Fruit fly (Drosophila melanogaster): ENCODE data around the gene CG15478.

Gene CG15478

DNA sequence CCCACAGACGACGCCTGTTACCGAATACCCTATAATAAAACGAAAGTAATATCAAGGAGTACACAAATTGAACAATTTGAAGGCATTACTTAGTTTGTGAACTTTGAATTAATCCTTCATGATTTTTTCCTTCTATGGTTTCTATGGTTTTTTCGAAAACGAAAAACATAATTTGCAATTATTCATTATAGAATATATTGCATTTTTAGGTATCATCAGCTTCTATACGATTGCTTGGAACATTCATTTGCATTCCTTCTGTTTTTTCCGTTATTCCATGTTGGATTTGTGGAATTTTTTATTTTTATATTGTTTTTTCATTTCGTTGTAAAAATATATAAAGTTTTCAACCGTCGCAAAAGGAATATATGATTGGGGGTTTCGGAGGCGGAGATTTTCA is 2.3 kb downstream of the CG15478 start (continued):
- TF ChIP-seq Dad (GFP tag; optimal IDR thresholded peaks at IDR 0.05) (no peak), CG2120 (GFP tag; optimal IDR thresholded peaks at IDR 0.05) (peak; percentile 14), CG12155 (GFP tag; optimal IDR thresholded peaks at IDR 0.05) (no peak), CG8765 (GFP tag; IDR thresholded peaks at IDR 0.05) (no peak), crc (GFP tag; optimal IDR thresholded peaks at IDR 0.05) (no peak), sd (tag; optimal IDR thresholded peaks at IDR 0.05) (no peak), BEAF-32 (GFP tag; optimal IDR thresholded peaks at IDR 0.05) (no peak), fd64A (GFP tag; optimal IDR thresholded peaks at IDR 0.05) (no peak), CG7987 (GFP tag; optimal IDR thresholded peaks at IDR 0.05) (no peak), Bgb (GFP tag; IDR thresholded peaks at IDR 0.05; ENCODE audit: partially characterized antibody) (no peak), z (GFP tag; IDR thresholded peaks at IDR 0.05) (no peak), CG4617 (GFP tag; optimal IDR thresholded peaks at IDR 0.05; ENCODE audit: borderline replicate concordance) (no peak), chinmo (GFP tag; IDR thresholded peaks at IDR 0.05; ENCODE audit: partially characterized antibody) (no peak), tgo (GFP tag; IDR thresholded peaks at IDR 0.05) (no peak), CG11504 (tag; optimal IDR thresholded peaks at IDR 0.05) (peak; percentile 11), tup (GFP tag; optimal IDR thresholded peaks at IDR 0.05) (no peak), D19A (tag; optimal IDR thresholded peaks at IDR 0.05) (peak; percentile 24), CG10543 (GFP tag; optimal IDR thresholded peaks at IDR 0.05) (no peak), Fer1 (GFP tag; optimal IDR thresholded peaks at IDR 0.05) (no peak), esg (GFP tag; conservative IDR thresholded peaks at IDR 0.05) (no peak), Ets97D (GFP tag; optimal IDR thresholded peaks at IDR 0.05) (no peak), Adf1 (GFP tag; IDR thresholded peaks at IDR 0.05) (no peak), al (GFP tag; IDR thresholded peaks at IDR 0.05) (no peak), Hr51 (GFP tag; optimal IDR thresholded peaks at IDR 0.05) (peak in 1 of 2 experiments; percentile 2), CG3281 (GFP tag; optimal IDR thresholded peaks at IDR 0.05) (no peak), CG12659 (GFP tag; optimal IDR thresholded peaks at IDR 0.05) (no peak), CG30431 (GFP tag; optimal IDR thresholded peaks at IDR 0.05) (no peak), CG17829 (tag; optimal IDR thresholded peaks at IDR 0.05) (no peak), CG9932 (GFP tag; IDR thresholded peaks at IDR 0.05) (no peak), CG14965 (GFP tag; optimal IDR thresholded peaks at IDR 0.05; ENCODE audit: borderline replicate concordance) (no peak), Sox102F (GFP tag; optimal IDR thresholded peaks at IDR 0.05) (no peak), Gug (GFP tag; IDR thresholded peaks at IDR 0.05) (no peak), ssp (GFP tag; IDR thresholded peaks at IDR 0.05) (no peak), CG6813 (GFP tag; optimal IDR thresholded peaks at IDR 0.05) (no peak), BtbVII (GFP tag; optimal IDR thresholded peaks at IDR 0.05) (no peak), Side (GFP tag; optimal IDR thresholded peaks at IDR 0.05) (no peak), zfh1 (GFP tag; IDR thresholded peaks at IDR 0.05) (no peak), bab2 (GFP tag; optimal IDR thresholded peaks at IDR 0.05) (no peak), Dek (tag; optimal IDR thresholded peaks at IDR 0.05) (no peak), CG15011 (GFP tag; optimal IDR thresholded peaks at IDR 0.05) (no peak), phol (tag; optimal IDR thresholded peaks at IDR 0.05) (no peak), Abd-B (GFP tag; optimal IDR thresholded peaks at IDR 0.05) (no peak), CG7786 (GFP tag; optimal IDR thresholded peaks at IDR 0.05) (no peak), CG13624 (GFP tag; optimal IDR thresholded peaks at IDR 0.05) (no peak), CG10959 (GFP tag; IDR thresholded peaks at IDR 0.05) (no peak), zf30C (GFP tag; optimal IDR thresholded peaks at IDR 0.05) (no peak), en (GFP tag; optimal IDR thresholded peaks at IDR 0.05) (no peak), CG6765 (GFP tag; optimal IDR thresholded peaks at IDR 0.05) (no peak), lola (GFP tag; optimal IDR thresholded peaks at IDR 0.05) (no peak), grau (tag; optimal IDR thresholded peaks at IDR 0.05) (peak; percentile 8), D19B (GFP tag; optimal IDR thresholded peaks at IDR 0.05) (peak; percentile 56)

Measured in whole organism, embryonic.